Worm (Caenorhabditis elegans) whole organism, L4 larva: ENCODE data around the gene hlh-6.

Source experiments
- F10B5.3 ChIP-seq: sonication (generic microtip); optimal IDR thresholded peaks from 2 replicates; lab custom pipeline; 2016; ENCODE audit warnings: mild to moderate bottlenecking, missing genetic modification characterization, missing compliant biosample characterization
- F49E8.2 ChIP-seq: sonication (generic microtip); optimal IDR thresholded peaks from 2 replicates; lab custom pipeline; 2016; ENCODE audit warnings: missing compliant biosample characterization, mild to moderate bottlenecking, missing genetic modification characterization, borderline replicate concordance
- T20F7.1 ChIP-seq: fragments of 200-800 bp; sonication (Bioruptor generic); optimal IDR thresholded peaks from 2 replicates; lab custom pipeline; 2018; ENCODE audit warnings: mild to moderate bottlenecking, missing genetic modification characterization, missing compliant biosample characterization
- Y5F2A.4 ChIP-seq: fragments of 200-800 bp; sonication (Bioruptor generic); optimal IDR thresholded peaks from 2 replicates; lab custom pipeline; 2018; ENCODE audit warnings: mild to moderate bottlenecking, missing genetic modification characterization, missing compliant biosample characterization
- aha-1 ChIP-seq: fragments of 150-350 bp; peaks from one replicate; lab custom pipeline; 2014; ENCODE audit warnings: missing biosample characterization, missing genetic modification characterization
- arid-1 ChIP-seq: fragments of 200-800 bp; sonication (Bioruptor generic); conservative IDR thresholded peaks from 2 replicates; pipeline ENCODE4 v1.3.6; 2022; ENCODE audit warnings: missing genetic modification reagents, missing genetic modification characterization, missing compliant biosample characterization
- ceh-20 ChIP-seq: fragments of 200-800 bp; sonication (Bioruptor generic); IDR thresholded peaks from 2 replicates; pipeline ENCODE4 v1.3.6; 2022; ENCODE audit warnings: missing genetic modification reagents, missing genetic modification characterization, missing compliant biosample characterization
- daf-16 ChIP-seq, 3 experiments: sonication (generic microtip); optimal IDR thresholded peaks; 2 replicates each; lab custom pipeline; 2016 to 2017; ENCODE audit warnings: missing genetic modification characterization in 3 of 3, missing genetic modification reagents in 3 of 3, mild to moderate bottlenecking in 2 of 3, missing compliant biosample characterization in 2 of 3, missing biosample characterization in 1 of 3, moderate library complexity in 1 of 3
- dmd-6 ChIP-seq: fragments of 200-800 bp; sonication (Bioruptor generic); IDR thresholded peaks from 2 replicates; pipeline ENCODE4 v1.3.6; 2022; ENCODE audit warnings: missing genetic modification reagents, missing genetic modification characterization, missing compliant biosample characterization
- dmd-8 ChIP-seq: fragments of 200-800 bp; sonication (Bioruptor generic); IDR thresholded peaks from 2 replicates; pipeline ENCODE4 v1.3.6; 2022; ENCODE audit warnings: missing genetic modification characterization, missing compliant biosample characterization
- duxl-1 ChIP-seq: sonication (generic microtip); optimal IDR thresholded peaks from 2 replicates; lab custom pipeline; 2016; ENCODE audit warnings: mild to moderate bottlenecking, missing genetic modification characterization, moderate library complexity, missing compliant biosample characterization; ENCODE audit not compliant: poor library complexity
- dve-1 ChIP-seq: sonication (generic microtip); optimal IDR thresholded peaks from 2 replicates; lab custom pipeline; 2017; ENCODE audit warnings: antibody characterized with exemption, mild to moderate bottlenecking, missing genetic modification characterization, missing compliant biosample characterization; ENCODE audit not compliant: insufficient read depth
- hif-1 ChIP-seq, 2 experiments: sonication (generic microtip); optimal IDR thresholded peaks; 2 replicates each; lab custom pipeline; 2016 to 2017; ENCODE audit warnings: missing compliant biosample characterization in 2 of 2, missing genetic modification characterization in 2 of 2, missing genetic modification reagents in 2 of 2, missing genotype in 2 of 2, mild to moderate bottlenecking in 1 of 2
- hlh-11 ChIP-seq: fragments of 200-800 bp; sonication (Bioruptor generic); optimal IDR thresholded peaks from 2 replicates; lab custom pipeline; 2018; ENCODE audit warnings: mild to moderate bottlenecking, missing genetic modification characterization, missing compliant biosample characterization
- hlh-30 ChIP-seq: sonication (generic microtip); optimal IDR thresholded peaks from 2 replicates; lab custom pipeline; 2017; ENCODE audit warnings: antibody characterized with exemption, mild to moderate bottlenecking, missing genetic modification characterization, missing compliant biosample characterization; ENCODE audit not compliant: insufficient read depth
- jun-1 ChIP-seq: fragments of 150-350 bp; optimal IDR thresholded peaks from 2 replicates; lab custom pipeline; 2014; ENCODE audit warnings: missing biosample characterization, missing genetic modification reagents, missing genetic modification characterization
- lin-13 ChIP-seq: fragments of 150-350 bp; optimal IDR thresholded peaks from 2 replicates; lab custom pipeline; 2014; ENCODE audit warnings: missing biosample characterization, missing genetic modification reagents, missing genetic modification characterization
- lin-39 ChIP-seq: fragments of 150-350 bp; optimal IDR thresholded peaks from 2 replicates; lab custom pipeline; 2014; ENCODE audit warnings: missing biosample characterization, missing genetic modification reagents, missing genetic modification characterization
- mdl-1 ChIP-seq, 2 experiments: fragments of 150-350 bp in 1 of 2; sonication (generic microtip) in 1 of 2; optimal IDR thresholded peaks; 2 replicates each; lab custom pipeline; 2014 to 2017; ENCODE audit warnings: missing biosample characterization in 2 of 2, missing genetic modification characterization in 2 of 2
- mep-1 ChIP-seq: fragments of 150-350 bp; sonication (generic microtip); optimal IDR thresholded peaks from 3 replicates; lab custom pipeline; 2014; ENCODE audit warnings: missing biosample characterization, missing genetic modification characterization
- mxl-2 ChIP-seq: fragments of 200-800 bp; sonication (Bioruptor generic); conservative IDR thresholded peaks from 2 replicates; pipeline ENCODE4 v1.3.6; 2022; ENCODE audit warnings: missing genetic modification reagents, missing genetic modification characterization, missing compliant biosample characterization
- mxl-3 ChIP-seq: fragments of 200-800 bp; sonication (Bioruptor generic); optimal IDR thresholded peaks from 2 replicates; lab custom pipeline; 2018; ENCODE audit warnings: mild to moderate bottlenecking, missing genetic modification characterization, missing compliant biosample characterization
- nhr-102 ChIP-seq: sonication (generic microtip); optimal IDR thresholded peaks from 2 replicates; lab custom pipeline; 2016; ENCODE audit warnings: mild to moderate bottlenecking, missing genetic modification characterization, moderate library complexity, missing compliant biosample characterization
- nhr-25 ChIP-seq: sonication (generic microtip); optimal IDR thresholded peaks from 2 replicates; lab custom pipeline; 2017; ENCODE audit warnings: missing genetic modification characterization, mild to moderate bottlenecking, missing compliant biosample characterization, antibody characterized with exemption, moderate library complexity, borderline replicate concordance; ENCODE audit not compliant: insufficient read depth
- nhr-28 ChIP-seq: fragments of 150-350 bp; optimal IDR thresholded peaks from 2 replicates; lab custom pipeline; 2014; ENCODE audit warnings: missing biosample characterization, missing genetic modification characterization
- nhr-42 ChIP-seq: fragments of 200-800 bp; sonication (Bioruptor generic); IDR thresholded peaks from 2 replicates; pipeline ENCODE4 v1.3.6; 2022; ENCODE audit warnings: missing genetic modification characterization, missing compliant biosample characterization
- nhr-48 ChIP-seq: sonication (generic microtip); optimal IDR thresholded peaks from 2 replicates; lab custom pipeline; 2016; ENCODE audit warnings: mild to moderate bottlenecking, missing genetic modification characterization, missing compliant biosample characterization
- php-3 ChIP-seq: fragments of 200-800 bp; sonication (Bioruptor generic); IDR thresholded peaks from 2 replicates; pipeline ENCODE4 v1.3.6; 2022; ENCODE audit warnings: missing genetic modification reagents, missing genetic modification characterization, missing compliant biosample characterization
- pqm-1 ChIP-seq: sonication (generic microtip); optimal IDR thresholded peaks from 2 replicates; lab custom pipeline; 2017; ENCODE audit warnings: missing biosample characterization, missing genetic modification characterization
- rbr-2 ChIP-seq: sonication (generic microtip); optimal IDR thresholded peaks from 2 replicates; lab custom pipeline; 2016; ENCODE audit warnings: missing genotype, missing genetic modification characterization, missing compliant biosample characterization
- saeg-2 ChIP-seq: fragments of 200-800 bp; sonication (Bioruptor generic); IDR thresholded peaks from 2 replicates; pipeline ENCODE4 v1.3.6; 2022; ENCODE audit warnings: missing genetic modification reagents, missing genetic modification characterization, missing compliant biosample characterization
- spr-1 ChIP-seq: sonication (generic microtip); optimal IDR thresholded peaks from 2 replicates; lab custom pipeline; 2016; ENCODE audit warnings: mild to moderate bottlenecking, missing genetic modification characterization, missing compliant biosample characterization
- spr-3 ChIP-seq: fragments of 200-800 bp; sonication (Bioruptor generic); optimal IDR thresholded peaks from 2 replicates; lab custom pipeline; 2018; ENCODE audit warnings: mild to moderate bottlenecking, missing genetic modification characterization, missing compliant biosample characterization
- unc-62 ChIP-seq, 3 experiments: fragments of 150-350 bp in 1 of 3; sonication (generic microtip); optimal IDR thresholded peaks in 2 of 3; peaks in 1 of 3; 1 replicate in 1 of 3; 2 replicates in 2 of 3; lab custom pipeline; 2014 to 2017; ENCODE audit warnings: missing biosample characterization in 3 of 3, missing genetic modification characterization in 3 of 3, missing genetic modification reagents in 3 of 3, missing genotype in 1 of 3
- vab-7 ChIP-seq: fragments of 200-800 bp; sonication (Bioruptor generic); IDR thresholded peaks from 2 replicates; pipeline ENCODE4 v1.3.6; 2022; ENCODE audit warnings: missing genetic modification reagents, missing genetic modification characterization, missing compliant biosample characterization
- zfp-3 ChIP-seq: fragments of 200-800 bp; sonication (Bioruptor generic); conservative IDR thresholded peaks from 2 replicates; pipeline ENCODE4 v1.3.6; 2022; ENCODE audit warnings: missing genetic modification reagents, missing genetic modification characterization, missing compliant biosample characterization

Gene hlh-6

ce11 chrII:9656210-9656755 is 41.7 kb upstream of the hlh-6 start, which contains the start of gene gstk-1:
Gene gstk-1 (plus strand): TSS chrII:9656705.
- TF ChIP-seq dmd-6 (GFP tag; lab: Robert Waterston, UW) (peak; percentile 90), spr-3 (GFP tag; lab: Kevin White, UChicago) (no peak), php-3 (peak; percentile 55; the same call in 1 of the 2 replicates), nhr-42 (GFP tag; lab: Robert Waterston, UW) (no peak), mxl-3 (GFP tag; lab: Kevin White, UChicago) (peak; percentile 98), mdl-1 (tag; optimal IDR thresholded peaks at IDR 0.05; lab: Kevin White, UChicago) (peak in 1 of 2 experiments; percentile 60), nhr-48 (tag; lab: Kevin White, UChicago) (peak; percentile 67), aha-1 (peak; percentile 2), jun-1 (tag; lab: Kevin White, UChicago) (no peak), hlh-11 (tag; lab: Kevin White, UChicago) (peak; percentile 68), dmd-8 (GFP tag; lab: Robert Waterston, UW) (0 out of 2 replicates have a peak, but pooled peaks have one; percentile 25), F10B5.3 (tag; lab: Kevin White, UChicago) (no peak), mxl-2 (GFP tag; lab: Robert Waterston, UW) (no peak), dve-1 (tag; lab: Kevin White, UChicago) (peak; percentile 58), zfp-3 (GFP tag; lab: Robert Waterston, UW) (no peak), mep-1 (tag; lab: Kevin White, UChicago) (peak; percentile 30), unc-62 (GFP tag; optimal IDR thresholded peaks at IDR 0.05 in 1 of 2; lab: Kevin White, UChicago) (peak in 1 of 2 experiments; percentile 3), unc-62 (tag; optimal IDR thresholded peaks at IDR 0.05; lab: Kevin White, UChicago) (no peak), lin-13 (peak; percentile 84), F49E8.2 (tag; lab: Kevin White, UChicago) (no peak), rbr-2 (tag; lab: Kevin White, UChicago) (no peak), ceh-20 (peak; percentile 47; the same call in 1 of the 2 replicates), daf-16 (GFP tag; optimal IDR thresholded peaks at IDR 0.05; lab: Kevin White, UChicago) (no peak), daf-16 (tag; optimal IDR thresholded peaks at IDR 0.05; lab: Kevin White, UChicago) (peak; percentile 65), nhr-28 (tag; lab: Kevin White, UChicago) (peak; percentile 62), pqm-1 (peak; percentile 22), T20F7.1 (peak; percentile 16), nhr-102 (tag; lab: Kevin White, UChicago) (peak; percentile 36)

- TF ChIP-seq hif-1 (tag; optimal IDR thresholded peaks at IDR 0.05; lab: Kevin White, UChicago) = no peak
- no peak for TF ChIP-seq arid-1
- TF ChIP-seq nhr-25 = no peak
- TF ChIP-seq vab-7 (GFP tag; lab: Robert Waterston, UW) = no peak
- TF ChIP-seq dve-1 (tag; lab: Kevin White, UChicago) = no peak
- TF ChIP-seq hlh-30 (tag; lab: Kevin White, UChicago) = peak; percentile 56
- no peak for TF ChIP-seq lin-39 (tag; lab: Kevin White, UChicago)
- TF ChIP-seq mdl-1 (tag; optimal IDR thresholded peaks at IDR 0.05; lab: Kevin White, UChicago) = no peak
- peak; percentile 47 for TF ChIP-seq pqm-1
- TF ChIP-seq nhr-28 (tag; lab: Kevin White, UChicago) = peak; percentile 27
- no peak for TF ChIP-seq Y5F2A.4
- peak; percentile 69 for TF ChIP-seq php-3
- no peak for TF ChIP-seq mxl-3 (GFP tag; lab: Kevin White, UChicago)
- TF ChIP-seq saeg-2 (GFP tag; lab: Robert Waterston, UW) = no peak
- TF ChIP-seq spr-1 = no peak
- TF ChIP-seq duxl-1 = no peak
These were observed 41.0 kb upstream of the hlh-6 start, which contains the start of gene ZK1307.1 for ce11 chrII:9655530-9656139. Gene ZK1307.1 (minus strand): TSS chrII:9655580.
